Worm (Caenorhabditis elegans) whole organism, L3 larva: ENCODE measurements around the gene F10A3.4.

Experiments
- R02D3.7 ChIP-seq: fragments of 150-350 bp; optimal IDR thresholded peaks from 2 replicates; lab custom pipeline; 2014; ENCODE audit warnings: missing biosample characterization, missing genetic modification characterization
- ZK546.5 ChIP-seq: sonication (generic microtip); optimal IDR thresholded peaks from 2 replicates; lab custom pipeline; 2017; ENCODE audit warnings: missing biosample characterization, missing genetic modification characterization
- nhr-12 ChIP-seq: fragments of 150-350 bp; optimal IDR thresholded peaks from 2 replicates; lab custom pipeline; 2014; ENCODE audit warnings: missing biosample characterization, missing genetic modification characterization
- nhr-23 ChIP-seq: fragments of 150-350 bp; optimal IDR thresholded peaks from 2 replicates; lab custom pipeline; 2014; ENCODE audit warnings: missing biosample characterization, missing genetic modification reagents, missing genetic modification characterization
- ztf-11 ChIP-seq: fragments of 150-350 bp; optimal IDR thresholded peaks from 2 replicates; lab custom pipeline; 2014; ENCODE audit warnings: missing biosample characterization, missing genetic modification characterization

- TF ChIP-seq R02D3.7 (tag; lab: Kevin White, UChicago) (no peak), ztf-11 (tag; lab: Kevin White, UChicago) (no peak), ZK546.5 (tag; lab: Kevin White, UChicago) (no peak), nhr-12 (tag; lab: Kevin White, UChicago) (no peak), nhr-23 (tag; lab: Kevin White, UChicago) (no peak)
These were observed 21.5 kb upstream of the F10A3.4 start, which contains the start of gene fbxa-143 for ce11 chrV:16127401-16127800.
